Worm (Caenorhabditis elegans): ENCODE measurements around the gene T25E4.2.
"Not testable (repeated sequence)": the region's sequence is repeated elsewhere in the genome, so short reads cannot be mapped to it uniquely, and the experiment has no call there.

Gene T25E4.2

DNA sequence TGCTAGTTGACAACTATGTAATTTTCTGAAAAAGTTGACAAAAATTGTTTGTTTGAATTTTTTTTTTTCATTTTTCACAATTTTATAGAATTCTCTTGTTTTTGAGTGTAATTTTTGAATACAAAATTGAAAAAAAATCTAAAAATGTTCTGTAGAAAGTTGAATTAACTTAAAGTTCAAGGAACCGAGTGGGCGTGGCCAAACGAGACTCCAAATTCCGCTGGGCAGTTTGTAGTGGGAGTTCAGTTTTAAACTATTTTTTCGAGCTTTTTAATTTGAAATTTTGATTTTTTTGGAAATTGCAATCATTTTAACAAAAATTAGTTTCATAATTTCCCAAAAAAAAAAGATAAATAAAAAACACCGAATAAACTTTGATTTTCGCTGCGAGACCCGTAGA, 45.1 kb downstream of the T25E4.2 start:
- no peak for TF ChIP-seq sea-1 (GFP tag; conservative IDR thresholded peaks at IDR 0.05)
- no peak for TF ChIP-seq ceh-13 (GFP tag; optimal IDR thresholded peaks at IDR 0.05)
- no peak for TF ChIP-seq F13C5.2 (tag; optimal IDR thresholded peaks at IDR 0.05)
- no peak for TF ChIP-seq ets-7 (tag; optimal IDR thresholded peaks at IDR 0.05)
- no peak for TF ChIP-seq flt-1 (GFP tag; IDR thresholded peaks at IDR 0.05)

- not testable (repeated sequence) for TF ChIP-seq hmg-4 (GFP tag; optimal IDR thresholded peaks at IDR 0.05); sea-1 (GFP tag; conservative IDR thresholded peaks at IDR 0.05); pes-1 (GFP tag; IDR thresholded peaks at IDR 0.05)
These were observed 47.3 kb downstream of the T25E4.2 start, which contains the start of gene hlh-25 for ce11 chrII:5534939-5535338. hlh-25 (plus strand) TSS chrII:5535239.

ce11 chrII:5533642-5534041, 48.6 kb downstream of the T25E4.2 start, which contains the start of gene hlh-26:
hlh-26 (minus strand) TSS chrII:5533742.
- TF ChIP-seq ceh-36 (tag; optimal IDR thresholded peaks at IDR 0.05) (no peak), scrt-1 (GFP tag; IDR thresholded peaks at IDR 0.05) (no peak), ets-7 (tag; optimal IDR thresholded peaks at IDR 0.05) (no peak), flt-1 (GFP tag; IDR thresholded peaks at IDR 0.05) (no peak), sea-1 (GFP tag; conservative IDR thresholded peaks at IDR 0.05) (no peak), hnd-1 (tag; optimal IDR thresholded peaks at IDR 0.05) (no peak), tbx-11 (GFP tag; IDR thresholded peaks at IDR 0.05) (no peak), ceh-13 (GFP tag; optimal IDR thresholded peaks at IDR 0.05) (no peak), tbx-37 (GFP tag; conservative IDR thresholded peaks at IDR 0.05) (no peak), pes-1 (GFP tag; IDR thresholded peaks at IDR 0.05) (no peak), B0310.2 (tag; optimal IDR thresholded peaks at IDR 0.05) (no peak), F13C5.2 (tag; optimal IDR thresholded peaks at IDR 0.05) (no peak), tra-4 (tag; optimal IDR thresholded peaks at IDR 0.05) (no peak), ama-1 (optimal IDR thresholded peaks at IDR 0.05) (no peak), aly-1 (tag; optimal IDR thresholded peaks at IDR 0.05) (no peak)

DNA sequence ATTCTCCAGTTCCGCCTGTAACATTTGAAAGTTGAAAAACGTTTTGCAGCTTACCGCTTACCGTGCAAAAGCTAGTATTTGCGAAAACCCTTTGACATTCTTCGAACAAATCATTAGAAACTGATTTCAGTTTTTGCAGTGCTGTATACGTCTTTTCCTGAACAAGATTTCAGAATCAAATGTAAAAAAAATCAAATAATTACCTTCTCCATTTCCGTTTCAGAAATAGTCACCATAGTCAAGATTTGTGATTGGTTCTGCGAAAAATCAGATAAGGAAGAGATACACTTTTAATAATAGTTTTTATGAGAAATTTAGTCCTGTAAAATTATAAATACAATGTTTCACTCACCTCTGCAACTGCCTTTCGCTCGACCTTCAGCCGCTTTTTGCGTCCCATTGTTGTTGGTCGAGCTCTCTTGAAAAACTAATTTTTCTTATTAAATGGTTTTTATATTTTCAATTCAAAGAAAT, 50.3 kb downstream of the T25E4.2 start, which contains the start of gene C17C3.9:
C17C3.9 (minus strand) TSS at position 424 of the 474 bp plus-strand sequence.
- TF ChIP-seq tra-4 (tag; optimal IDR thresholded peaks at IDR 0.05) = no peak
- TF ChIP-seq scrt-1 (GFP tag; IDR thresholded peaks at IDR 0.05) = no peak
- no peak for TF ChIP-seq tbx-37 (GFP tag; conservative IDR thresholded peaks at IDR 0.05)
- TF ChIP-seq ets-7 (tag; optimal IDR thresholded peaks at IDR 0.05) = no peak
- TF ChIP-seq aly-1 (tag; optimal IDR thresholded peaks at IDR 0.05) = no peak
- no peak for TF ChIP-seq ama-1 (optimal IDR thresholded peaks at IDR 0.05)
- no peak for TF ChIP-seq hnd-1 (tag; optimal IDR thresholded peaks at IDR 0.05)
- no peak for TF ChIP-seq hmg-4 (GFP tag; optimal IDR thresholded peaks at IDR 0.05)
- TF ChIP-seq ceh-36 (tag; optimal IDR thresholded peaks at IDR 0.05) = no peak
- no peak for TF ChIP-seq hmbx-1 (tag; optimal IDR thresholded peaks at IDR 0.05)
- TF ChIP-seq F13C5.2 (tag; optimal IDR thresholded peaks at IDR 0.05) = no peak
- no peak for TF ChIP-seq tbx-11 (GFP tag; IDR thresholded peaks at IDR 0.05)

Data from whole organism, early embryonic.